Worm (Caenorhabditis elegans) whole organism, young adult: ENCODE results near the gene lron-2.

Source experiments
- lin-26 ChIP-seq: fragments of 200-800 bp; sonication (Bioruptor generic); IDR thresholded peaks from 2 replicates; pipeline ENCODE4 v1.3.6; 2022; ENCODE audit warnings: missing genetic modification reagents, missing genetic modification characterization, missing compliant biosample characterization
- nfya-1 ChIP-seq: sonication (generic microtip); optimal IDR thresholded peaks from 2 replicates; lab custom pipeline; 2017; ENCODE audit warnings: antibody characterized with exemption, missing compliant biosample characterization, missing genetic modification characterization, borderline replicate concordance; ENCODE audit not compliant: insufficient read depth

DNA sequence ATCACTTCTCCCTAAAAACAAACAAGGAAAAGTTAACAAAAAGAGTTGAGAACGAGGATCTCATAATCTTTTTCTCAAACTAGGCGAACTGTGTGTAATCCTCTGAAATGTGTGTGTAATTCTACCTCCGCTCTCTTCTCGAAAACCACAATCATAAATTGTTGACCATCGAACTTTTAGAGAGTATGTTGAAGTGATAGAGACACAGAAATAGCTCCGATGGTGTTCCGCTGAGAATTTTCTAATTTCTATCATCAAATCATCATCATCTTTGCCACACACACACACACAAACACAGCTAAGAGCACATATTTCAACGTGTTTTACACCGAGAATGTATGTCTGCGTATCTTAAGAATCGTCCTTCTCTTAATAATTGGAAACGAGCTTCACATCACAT, 8.2 kb upstream of the lron-2 start:
- no peak for TF ChIP-seq nfya-1 (tag; lab: Kevin White, UChicago)
- TF ChIP-seq lin-26 (GFP tag; lab: Robert Waterston, UW) = no peak
